Worm (Caenorhabditis elegans) whole organism, early embryonic: ENCODE measurements around the gene C52E2.2.

ENCODE experiments used
- ets-7 ChIP-seq: sonication (generic microtip); optimal IDR thresholded peaks from 2 replicates; lab custom pipeline; 2016; ENCODE audit warnings: missing genotype, missing genetic modification characterization, missing compliant biosample characterization
- scrt-1 ChIP-seq: fragments of 200-800 bp; sonication (Bioruptor generic); IDR thresholded peaks from 2 replicates; pipeline ENCODE4 v1.3.6; 2022; ENCODE audit warnings: missing genetic modification characterization, missing compliant biosample characterization

ce11 chrII:1886379-1886778 lies 33.8 kb downstream of the C52E2.2 start, which contains the start of gene math-7:
- TF ChIP-seq ets-7 (tag; lab: Kevin White, UChicago), result no peak
- TF ChIP-seq scrt-1 (GFP tag; lab: Robert Waterston, UW), result no peak
